Fruit fly (Drosophila melanogaster) Kc167 (cell line): ENCODE data around the gene Sam-S.

ENCODE experiments used
- Sin3A ChIP-seq: fragments of >200 bp; optimal IDR thresholded peaks from 2 replicates; lab custom pipeline; 2018; ENCODE audit warnings: missing external identifiers
- h ChIP-seq: fragments of >200 bp; optimal IDR thresholded peaks from 3 replicates; lab custom pipeline; 2018; ENCODE audit warnings: missing external identifiers
- psq ChIP-seq: fragments of >200 bp; optimal IDR thresholded peaks from 2 replicates; lab custom pipeline; 2017; ENCODE audit warnings: missing external identifiers

DNA sequence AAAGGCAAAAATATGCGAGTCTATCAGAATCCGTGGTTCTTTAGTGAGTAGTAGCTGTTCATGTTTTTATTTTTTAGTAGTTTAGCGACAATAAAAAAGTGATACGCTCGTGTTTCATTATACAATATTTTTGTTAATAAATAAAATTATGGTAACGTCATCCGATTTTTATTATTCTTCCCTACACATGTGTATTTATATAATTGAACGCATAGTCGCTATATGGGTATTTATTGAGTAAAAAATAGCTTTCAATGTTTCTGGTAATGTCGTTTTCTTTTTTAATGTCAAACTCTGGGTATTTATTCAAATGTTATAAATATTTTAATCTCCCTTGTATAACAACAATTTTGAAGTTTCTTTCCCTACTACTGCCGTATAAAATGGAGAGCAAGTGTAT lies 30.7 kb upstream of the Sam-S start, which contains the start of gene CG11374:
- TF ChIP-seq h (lab: Kevin White, UChicago) (no peak), psq (lab: Kevin White, UChicago) (no peak), Sin3A (lab: Kevin White, UChicago) (no peak)
